Worm (Caenorhabditis elegans) whole organism, L3 larva: ENCODE data around the gene mks-1.

ENCODE experiments used
- ceh-16 ChIP-seq: sonication (generic microtip); optimal IDR thresholded peaks from 2 replicates; lab custom pipeline; 2017; ENCODE audit warnings: missing biosample characterization, missing genetic modification characterization
- egl-27 ChIP-seq: sonication (generic microtip); optimal IDR thresholded peaks from 4 replicates; lab custom pipeline; 2017; ENCODE audit warnings: missing biosample characterization, missing genetic modification reagents, missing genetic modification characterization
- nhr-237 ChIP-seq: fragments of 150-350 bp; optimal IDR thresholded peaks from 2 replicates; lab custom pipeline; 2014; ENCODE audit warnings: missing biosample characterization, missing genetic modification characterization
- nhr-67 ChIP-seq: fragments of 150-350 bp; optimal IDR thresholded peaks from 2 replicates; lab custom pipeline; 2014; ENCODE audit warnings: missing biosample characterization, missing genetic modification characterization

ce11 chrIII:3154968-3155367 lies 31.1 kb upstream of the mks-1 start, which contains the start of gene C44B11.1:
- TF ChIP-seq nhr-67 (tag; lab: Kevin White, UChicago) (no peak), nhr-237 (tag; lab: Kevin White, UChicago) (no peak), egl-27 (tag; lab: Kevin White, UChicago) (no peak), ceh-16 (tag; lab: Kevin White, UChicago) (no peak)
